Fruit fly (Drosophila melanogaster) whole organism, pupa: ENCODE measurements around the gene Lrp4.
A peak's percentile ranks its signal among the peaks of the same experiment; 100 is the strongest.

Source experiments
- CG13204 ChIP-seq: fragments of 200-800 bp; sonication (Bioruptor generic); optimal IDR thresholded peaks from 2 replicates; lab custom pipeline; 2018; ENCODE audit warnings: missing biosample characterization, mild to moderate bottlenecking, missing genetic modification characterization, moderate library complexity
- CG15710 ChIP-seq: fragments of 200-800 bp; sonication (Bioruptor generic); optimal IDR thresholded peaks from 2 replicates; lab custom pipeline; 2018; ENCODE audit warnings: missing biosample characterization, mild to moderate bottlenecking, missing genetic modification characterization, moderate library complexity
- CG17806 ChIP-seq: fragments of 200-800 bp; sonication (Bioruptor generic); optimal IDR thresholded peaks from 2 replicates; lab custom pipeline; 2018; ENCODE audit warnings: missing biosample characterization, mild to moderate bottlenecking, missing genetic modification characterization, moderate library complexity
- CG34367 ChIP-seq: fragments of 200-800 bp; sonication (Bioruptor generic); optimal IDR thresholded peaks from 2 replicates; lab custom pipeline; 2018; ENCODE audit warnings: missing biosample characterization, mild to moderate bottlenecking, missing genetic modification characterization
- CG4496 ChIP-seq: fragments of 200-800 bp; sonication (Bioruptor generic); IDR thresholded peaks from 3 replicates; pipeline ENCODE4 v1.3.6; 2022; ENCODE audit warnings: missing biosample characterization, missing genetic modification characterization
- D1 ChIP-seq: fragments of 200-800 bp; sonication (Bioruptor generic); optimal IDR thresholded peaks from 2 replicates; lab custom pipeline; 2018; ENCODE audit warnings: missing biosample characterization, mild to moderate bottlenecking, missing genetic modification characterization, moderate library complexity
- Pif1A ChIP-seq: fragments of 200-800 bp; sonication (Bioruptor generic); optimal IDR thresholded peaks from 3 replicates; lab custom pipeline; 2016; ENCODE audit warnings: missing biosample characterization, missing genetic modification characterization
- Pif1B ChIP-seq: fragments of 200-800 bp; sonication (Bioruptor generic); optimal IDR thresholded peaks from 3 replicates; lab custom pipeline; 2016; ENCODE audit warnings: missing biosample characterization, missing genetic modification characterization
- fd96Ca ChIP-seq: fragments of 200-800 bp; sonication (Bioruptor generic); IDR thresholded peaks from 3 replicates; pipeline ENCODE4 v1.3.6; 2022; ENCODE audit warnings: missing biosample characterization, missing genetic modification characterization
- rn ChIP-seq: fragments of 200-800 bp; sonication (Bioruptor generic); IDR thresholded peaks from 2 replicates; pipeline ENCODE4 v1.3.6; 2022; ENCODE audit warnings: missing biosample characterization, missing genetic modification characterization

- TF ChIP-seq Pif1B (GFP tag; lab: Kevin White, UChicago) (peak; percentile 100), CG34367 (tag; lab: Kevin White, UChicago) (peak; percentile 99), D1 (peak; percentile 100), Pif1A (peak; percentile 99), CG15710 (tag; lab: Kevin White, UChicago) (peak; percentile 100), CG13204 (GFP tag; lab: Kevin White, UChicago) (peak; percentile 98), fd96Ca (GFP tag; lab: Robert Waterston, UW) (no peak), CG17806 (tag; lab: Kevin White, UChicago) (peak; percentile 100), CG4496 (GFP tag; lab: Robert Waterston, UW) (peak; percentile 100), rn (GFP tag; lab: Robert Waterston, UW) (peak; percentile 97)
These were observed 42.8 kb upstream of the Lrp4 start, which contains the start of gene Gapdh2 for dm6 chrX:15867863-15868262.
